Fruit fly (Drosophila melanogaster): ENCODE data around the gene para.

dm6 chrX:16562259-16562658 lies 29.4 kb upstream of the para start:
- TF ChIP-seq Hr39 (GFP tag; optimal IDR thresholded peaks at IDR 0.05) (peak; percentile 36), ss (GFP tag; optimal IDR thresholded peaks at IDR 0.05) (no peak), CG11294 (GFP tag; IDR thresholded peaks at IDR 0.05) (no peak), Eip93F (GFP tag; optimal IDR thresholded peaks at IDR 0.05) (no peak), Lpt (GFP tag; optimal IDR thresholded peaks at IDR 0.05) (no peak), Blimp-1 (GFP tag; optimal IDR thresholded peaks at IDR 0.05) (no peak), eg (GFP tag; IDR thresholded peaks at IDR 0.05) (no peak), CG7368 (GFP tag; optimal IDR thresholded peaks at IDR 0.05) (no peak), Sox15 (GFP tag; optimal IDR thresholded peaks at IDR 0.05) (no peak), CG8319 (GFP tag; optimal IDR thresholded peaks at IDR 0.05) (no peak)
